Fruit fly (Drosophila melanogaster): ENCODE measurements around the gene CG12268.

CG12268 gene

DNA sequence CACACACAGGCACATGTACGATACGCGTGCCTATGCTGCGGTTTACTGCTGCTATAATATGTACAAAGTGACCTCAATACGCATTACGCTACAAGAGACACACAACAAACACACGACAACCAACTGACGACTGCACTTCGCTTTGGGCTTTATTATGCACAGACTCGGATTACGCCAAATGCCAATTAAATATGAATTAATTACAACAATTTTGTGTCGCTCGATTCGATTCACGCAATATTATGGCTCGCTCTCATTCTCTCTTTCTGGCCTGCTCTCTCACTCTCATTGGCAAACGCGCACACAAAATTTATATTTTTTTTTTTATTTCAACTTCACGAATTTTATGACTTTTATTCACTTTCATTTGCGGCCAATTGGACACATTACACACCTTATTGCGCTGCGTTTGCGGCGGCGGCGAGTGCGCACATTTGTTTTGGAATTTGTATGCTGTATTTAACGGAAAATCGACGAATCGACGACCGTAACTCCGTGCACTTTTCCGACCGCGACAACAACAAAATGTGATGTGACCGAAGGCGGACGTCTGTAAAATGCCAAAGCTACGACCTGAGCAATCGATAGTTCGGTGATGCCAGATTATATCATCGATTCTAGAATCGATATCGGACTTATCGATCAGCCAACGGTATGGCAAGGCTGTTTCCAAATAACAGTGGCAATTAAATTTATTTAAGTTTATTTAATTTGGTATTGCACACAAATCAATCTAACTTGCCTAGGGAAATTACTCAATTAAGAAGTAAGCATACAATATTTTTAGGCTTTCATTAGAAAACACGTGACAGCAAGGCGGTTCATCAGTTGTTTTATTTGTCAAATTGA is 25.5 kb downstream of the CG12268 start, which contains the start of the genes sba and CG31141 (continued):
- no peak for TF ChIP-seq dmrt99B (tag; optimal IDR thresholded peaks at IDR 0.05)
- TF ChIP-seq crc (GFP tag; optimal IDR thresholded peaks at IDR 0.05) = no peak
- peak; percentile 36; the same call in 1 of the 2 replicates for TF ChIP-seq CG1024 (GFP tag; IDR thresholded peaks at IDR 0.05)
- peak; percentile 44 for TF ChIP-seq wek (GFP tag; optimal IDR thresholded peaks at IDR 0.05)
- TF ChIP-seq CG7839 (tag; optimal IDR thresholded peaks at IDR 0.05) = peak; percentile 3
- peak; percentile 86 for TF ChIP-seq Myb (GFP tag; optimal IDR thresholded peaks at IDR 0.05)
- 0 out of 3 replicates have a peak, but pooled peaks have one; percentile 7 for TF ChIP-seq CG17361 (GFP tag; IDR thresholded peaks at IDR 0.05)
- no peak; the same call in 1 of the 2 replicates for TF ChIP-seq stc (GFP tag; IDR thresholded peaks at IDR 0.05)
- no peak for TF ChIP-seq Lpt (GFP tag; optimal IDR thresholded peaks at IDR 0.05)
- no peak for TF ChIP-seq vfl (GFP tag; optimal IDR thresholded peaks at IDR 0.05)
- no peak for TF ChIP-seq CG32767 (GFP tag; IDR thresholded peaks at IDR 0.05)
- no peak for TF ChIP-seq dmrt11E (tag; optimal IDR thresholded peaks at IDR 0.05)
- peak; percentile 78 for TF ChIP-seq tna (GFP tag; IDR thresholded peaks at IDR 0.05; ENCODE audit: partially characterized antibody)
- TF ChIP-seq al (GFP tag; IDR thresholded peaks at IDR 0.05) = no peak
- no peak for TF ChIP-seq CG8388 (GFP tag; optimal IDR thresholded peaks at IDR 0.05)
- TF ChIP-seq fu2 (GFP tag; optimal IDR thresholded peaks at IDR 0.05) = no peak
- TF ChIP-seq CG6175 (GFP tag; IDR thresholded peaks at IDR 0.05) = no peak
- no peak for TF ChIP-seq CG30403 (GFP tag; optimal IDR thresholded peaks at IDR 0.05)
- TF ChIP-seq Rfx (GFP tag; IDR thresholded peaks at IDR 0.05) = peak; percentile 40; the same call in 1 of the 2 replicates
- peak; percentile 63 for TF ChIP-seq nom (GFP tag; optimal IDR thresholded peaks at IDR 0.05)
- peak; percentile 19 for TF ChIP-seq CG7987 (GFP tag; optimal IDR thresholded peaks at IDR 0.05)
- no peak for TF ChIP-seq HmgD (GFP tag; optimal IDR thresholded peaks at IDR 0.05)
- TF ChIP-seq sens-2 (GFP tag; IDR thresholded peaks at IDR 0.05) = no peak
- no peak for TF ChIP-seq btn (GFP tag; optimal IDR thresholded peaks at IDR 0.05)
- no peak for TF ChIP-seq peb (GFP tag; IDR thresholded peaks at IDR 0.05)
- TF ChIP-seq CG18764 (GFP tag; optimal IDR thresholded peaks at IDR 0.05) = no peak
- TF ChIP-seq toy (GFP tag; IDR thresholded peaks at IDR 0.05) = no peak
- peak; percentile 60 for TF ChIP-seq odd (GFP tag; optimal IDR thresholded peaks at IDR 0.05)
- TF ChIP-seq CG7357 (GFP tag; IDR thresholded peaks at IDR 0.05) = no peak
- no peak for TF ChIP-seq gem (tag; optimal IDR thresholded peaks at IDR 0.05)
- TF ChIP-seq CG11085 (GFP tag; IDR thresholded peaks at IDR 0.05) = no peak
- TF ChIP-seq lov (optimal IDR thresholded peaks at IDR 0.05) = no peak
- TF ChIP-seq lov (GFP tag; IDR thresholded peaks at IDR 0.05) = no peak
- no peak for TF ChIP-seq Meics (GFP tag; optimal IDR thresholded peaks at IDR 0.05)
- no peak for TF ChIP-seq CG1602 (GFP tag; optimal IDR thresholded peaks at IDR 0.05)
- TF ChIP-seq ATbp (GFP tag; optimal IDR thresholded peaks at IDR 0.05) = no peak
- no peak for TF ChIP-seq abd-A (tag; optimal IDR thresholded peaks at IDR 0.05)
- peak; percentile 94 for TF ChIP-seq amos (GFP tag; IDR thresholded peaks at IDR 0.05; ENCODE audit: partially characterized antibody)
- no peak for TF ChIP-seq dati (GFP tag; IDR thresholded peaks at IDR 0.05)
- no peak for TF ChIP-seq CG10979 (tag; optimal IDR thresholded peaks at IDR 0.05)
- peak; percentile 67 for TF ChIP-seq HmgZ (tag; optimal IDR thresholded peaks at IDR 0.05)
- TF ChIP-seq CG2199 (GFP tag; IDR thresholded peaks at IDR 0.05) = no peak
- no peak for TF ChIP-seq lmd (GFP tag; IDR thresholded peaks at IDR 0.05)
- no peak for TF ChIP-seq Ravus (GFP tag; IDR thresholded peaks at IDR 0.05)
- TF ChIP-seq CG14014 (GFP tag; IDR thresholded peaks at IDR 0.05) = no peak
- TF ChIP-seq mirr (GFP tag; optimal IDR thresholded peaks at IDR 0.05) = peak; percentile 42
- peak in 1 of 2 experiments; percentile 4 for TF ChIP-seq insv (GFP tag; optimal IDR thresholded peaks at IDR 0.05)
- TF ChIP-seq Side (GFP tag; optimal IDR thresholded peaks at IDR 0.05) = no peak
- TF ChIP-seq lilli (GFP tag; optimal IDR thresholded peaks at IDR 0.05) = peak; percentile 26
- TF ChIP-seq C15 (GFP tag; IDR thresholded peaks at IDR 0.05) = no peak
- no peak for TF ChIP-seq Rx (GFP tag; IDR thresholded peaks at IDR 0.05)

Data from whole organism, embryonic.